Fruit fly (Drosophila melanogaster): ENCODE results near the gene upd3.

Gene upd3

dm6 chrX:18282381-18282813, 5.4 kb downstream of the upd3 start (continued):
- TF ChIP-seq Ada2b (GFP tag; IDR thresholded peaks at IDR 0.05): no peak
- TF ChIP-seq sisA (GFP tag; IDR thresholded peaks at IDR 0.05): no peak
- TF ChIP-seq HmgZ (tag; optimal IDR thresholded peaks at IDR 0.05): peak; percentile 29
- no peak for TF ChIP-seq tup (GFP tag; optimal IDR thresholded peaks at IDR 0.05)
- no peak for TF ChIP-seq HLH3B (GFP tag; IDR thresholded peaks at IDR 0.05)
- TF ChIP-seq CG3065 (GFP tag; optimal IDR thresholded peaks at IDR 0.05): no peak
- TF ChIP-seq E2f1 (GFP tag; IDR thresholded peaks at IDR 0.05): no peak
- no peak for TF ChIP-seq CG11560 (tag; IDR thresholded peaks at IDR 0.05)
- TF ChIP-seq Jarid2 (GFP tag; optimal IDR thresholded peaks at IDR 0.05): peak; percentile 24
- peak; percentile 43; the same call in 1 of the 2 replicates for TF ChIP-seq CG13287 (GFP tag; IDR thresholded peaks at IDR 0.05; ENCODE audit: partially characterized antibody)
- no peak for TF ChIP-seq Sox102F (GFP tag; optimal IDR thresholded peaks at IDR 0.05)
- no peak for TF ChIP-seq D19B (GFP tag; optimal IDR thresholded peaks at IDR 0.05)
- TF ChIP-seq Optix (GFP tag; IDR thresholded peaks at IDR 0.05): no peak
- TF ChIP-seq CG4424 (GFP tag; optimal IDR thresholded peaks at IDR 0.05): no peak
- TF ChIP-seq D19A (tag; optimal IDR thresholded peaks at IDR 0.05): no peak
- TF ChIP-seq fd102C (GFP tag; optimal IDR thresholded peaks at IDR 0.05): no peak
- TF ChIP-seq CG7786 (GFP tag; optimal IDR thresholded peaks at IDR 0.05): no peak
- TF ChIP-seq CG17385 (GFP tag; optimal IDR thresholded peaks at IDR 0.05): no peak
- no peak; the same call in 1 of the 2 replicates for TF ChIP-seq amos (GFP tag; IDR thresholded peaks at IDR 0.05; ENCODE audit: partially characterized antibody)
- no peak for TF ChIP-seq HHEX (GFP tag; optimal IDR thresholded peaks at IDR 0.05)
- no peak for TF ChIP-seq CG6689 (GFP tag; IDR thresholded peaks at IDR 0.05)
- no peak for TF ChIP-seq Elba2 (GFP tag; optimal IDR thresholded peaks at IDR 0.05)
- TF ChIP-seq Hey (tag; optimal IDR thresholded peaks at IDR 0.05): no peak
- no peak for TF ChIP-seq zen2 (GFP tag; IDR thresholded peaks at IDR 0.05; ENCODE audit: partially characterized antibody)
- TF ChIP-seq CG32772 (GFP tag; IDR thresholded peaks at IDR 0.05): no peak
- no peak for TF ChIP-seq CG2875 (GFP tag; optimal IDR thresholded peaks at IDR 0.05)
- no peak for TF ChIP-seq CG9609 (GFP tag; optimal IDR thresholded peaks at IDR 0.05)
- TF ChIP-seq CG12299 (tag; optimal IDR thresholded peaks at IDR 0.05): no peak
- TF ChIP-seq CG15269 (tag; optimal IDR thresholded peaks at IDR 0.05): no peak
- peak; percentile 49; the same call in 2 of the 3 replicates for TF ChIP-seq CG34224 (GFP tag; IDR thresholded peaks at IDR 0.05; ENCODE audit: partially characterized antibody)
- TF ChIP-seq Opbp (GFP tag; IDR thresholded peaks at IDR 0.05; ENCODE audit: partially characterized antibody): peak; percentile 43; the same call in 1 of the 3 replicates
- TF ChIP-seq Spps (tag; optimal IDR thresholded peaks at IDR 0.05): no peak
- TF ChIP-seq CG16813 (GFP tag; IDR thresholded peaks at IDR 0.05; ENCODE audit: partially characterized antibody): no peak
- TF ChIP-seq ttk (GFP tag; IDR thresholded peaks at IDR 0.05): no peak
- no peak for TF ChIP-seq CG11398 (GFP tag; optimal IDR thresholded peaks at IDR 0.05)
- no peak for TF ChIP-seq CG6791 (GFP tag; IDR thresholded peaks at IDR 0.05; ENCODE audit: partially characterized antibody)
- TF ChIP-seq CG12155 (GFP tag; optimal IDR thresholded peaks at IDR 0.05): peak; percentile 80
- TF ChIP-seq luna (GFP tag; optimal IDR thresholded peaks at IDR 0.05): no peak
- TF ChIP-seq CG4820 (GFP tag; optimal IDR thresholded peaks at IDR 0.05): no peak
- no peak for TF ChIP-seq so (GFP tag; IDR thresholded peaks at IDR 0.05)
- TF ChIP-seq CG31224 (GFP tag; IDR thresholded peaks at IDR 0.05): no peak
- TF ChIP-seq chinmo (GFP tag; IDR thresholded peaks at IDR 0.05; ENCODE audit: partially characterized antibody): peak; percentile 71; the same call in 1 of the 4 replicates
- TF ChIP-seq CTCF (GFP tag; optimal IDR thresholded peaks at IDR 0.05): no peak
- no peak for TF ChIP-seq CG13424 (tag; optimal IDR thresholded peaks at IDR 0.05)
- no peak for TF ChIP-seq twi (tag; optimal IDR thresholded peaks at IDR 0.05)
- no peak for TF ChIP-seq Asciz (GFP tag; optimal IDR thresholded peaks at IDR 0.05)
- no peak for TF ChIP-seq Dref (GFP tag; IDR thresholded peaks at IDR 0.05)
- TF ChIP-seq sens-2 (GFP tag; IDR thresholded peaks at IDR 0.05): no peak
- TF ChIP-seq Fer1 (GFP tag; optimal IDR thresholded peaks at IDR 0.05): no peak
- no peak for TF ChIP-seq CG1233 (GFP tag; optimal IDR thresholded peaks at IDR 0.05)
- TF ChIP-seq peb (GFP tag; IDR thresholded peaks at IDR 0.05): no peak
- no peak for TF ChIP-seq Xrp1 (GFP tag; IDR thresholded peaks at IDR 0.05)
